Fruit fly (Drosophila melanogaster): ENCODE results near the gene CG3437.
A peak's percentile ranks its signal among the peaks of the same experiment; 100 is the strongest.

CG3437 gene

DNA sequence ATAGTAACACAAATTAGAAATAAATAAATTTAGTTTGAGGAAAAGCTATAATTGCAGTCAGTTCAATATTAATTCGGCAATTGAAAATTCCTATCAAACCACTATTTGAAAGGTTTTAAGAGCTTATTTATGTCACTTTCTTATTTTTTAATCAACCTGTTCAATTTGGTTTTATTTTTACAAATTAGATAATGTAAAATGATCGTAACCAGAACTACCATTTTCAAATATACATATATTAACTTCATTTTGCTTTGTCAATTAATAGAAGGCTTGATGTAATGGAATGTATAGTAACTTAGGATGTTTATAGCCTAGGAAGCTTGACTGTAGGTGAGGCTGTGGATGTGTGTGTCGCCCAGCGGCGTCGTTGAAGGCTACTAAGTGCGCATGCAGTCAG is 9.1 kb upstream of the CG3437 start:
- TF ChIP-seq esn (GFP tag; optimal IDR thresholded peaks at IDR 0.05), result peak; percentile 6
- TF ChIP-seq CG9139 (GFP tag; optimal IDR thresholded peaks at IDR 0.05), result no peak
- peak; percentile 52 for TF ChIP-seq CG32006 (GFP tag; optimal IDR thresholded peaks at IDR 0.05)
- TF ChIP-seq Ets21C (GFP tag; optimal IDR thresholded peaks at IDR 0.05), result no peak
- TF ChIP-seq Ets96B (tag; optimal IDR thresholded peaks at IDR 0.05), result no peak
- TF ChIP-seq CG11294 (GFP tag; IDR thresholded peaks at IDR 0.05), result no peak
- TF ChIP-seq acj6 (GFP tag; optimal IDR thresholded peaks at IDR 0.05), result peak; percentile 2
- TF ChIP-seq pdm3 (GFP tag; optimal IDR thresholded peaks at IDR 0.05), result peak; percentile 6
- no peak for TF ChIP-seq lz (GFP tag; optimal IDR thresholded peaks at IDR 0.05)
- peak; percentile 18 for TF ChIP-seq CG3919 (GFP tag; optimal IDR thresholded peaks at IDR 0.05)
- TF ChIP-seq Eip78C (GFP tag), result peak; percentile 73
- no peak for TF ChIP-seq cyc (GFP tag; optimal IDR thresholded peaks at IDR 0.05)
- TF ChIP-seq Eip75B (GFP tag; optimal IDR thresholded peaks at IDR 0.05), result no peak
- TF ChIP-seq CG8119 (GFP tag; IDR thresholded peaks at IDR 0.05), result no peak
- TF ChIP-seq topi (GFP tag; optimal IDR thresholded peaks at IDR 0.05), result no peak
- TF ChIP-seq spab (GFP tag; optimal IDR thresholded peaks at IDR 0.05), result no peak
- TF ChIP-seq CG7368 (GFP tag; optimal IDR thresholded peaks at IDR 0.05), result no peak
- TF ChIP-seq eg (GFP tag; IDR thresholded peaks at IDR 0.05), result no peak
- peak; percentile 2 for TF ChIP-seq achi (GFP tag; optimal IDR thresholded peaks at IDR 0.05)
- TF ChIP-seq dac (GFP tag; optimal IDR thresholded peaks at IDR 0.05), result no peak
- peak; percentile 20 for TF ChIP-seq OdsH (GFP tag; optimal IDR thresholded peaks at IDR 0.05)
- peak; percentile 6 for TF ChIP-seq CG6276 (GFP tag; optimal IDR thresholded peaks at IDR 0.05)
- TF ChIP-seq Smox (GFP tag; optimal IDR thresholded peaks at IDR 0.05), result peak; percentile 10
- peak; percentile 10 for TF ChIP-seq net (GFP tag; optimal IDR thresholded peaks at IDR 0.05)
- peak; percentile 38 for TF ChIP-seq Hr4 (GFP tag; optimal IDR thresholded peaks at IDR 0.05)
- no peak for TF ChIP-seq fd85E (GFP tag; optimal IDR thresholded peaks at IDR 0.05)
- no peak for TF ChIP-seq dsx (GFP tag; optimal IDR thresholded peaks at IDR 0.05; ENCODE audit: poor library complexity, severe bottlenecking)
- TF ChIP-seq Sox102F (GFP tag; optimal IDR thresholded peaks at IDR 0.05), result no peak
- peak; percentile 3 for TF ChIP-seq CG3032 (tag; optimal IDR thresholded peaks at IDR 0.05)
- TF ChIP-seq Sox14 (GFP tag; optimal IDR thresholded peaks at IDR 0.05), result no peak

- TF ChIP-seq lz (GFP tag; optimal IDR thresholded peaks at IDR 0.05) (no peak), CG9139 (GFP tag; optimal IDR thresholded peaks at IDR 0.05) (no peak), CG34406 (GFP tag; optimal IDR thresholded peaks at IDR 0.05) (no peak), CG6792 (GFP tag; optimal IDR thresholded peaks at IDR 0.05) (no peak), ss (GFP tag; optimal IDR thresholded peaks at IDR 0.05) (no peak), fkh (GFP tag; optimal IDR thresholded peaks at IDR 0.05) (peak; percentile 74), Hr38 (GFP tag; optimal IDR thresholded peaks at IDR 0.05) (no peak), spab (GFP tag; optimal IDR thresholded peaks at IDR 0.05) (no peak), OdsH (GFP tag; optimal IDR thresholded peaks at IDR 0.05) (no peak)
These were observed 8.3 kb upstream of the CG3437 start for dm6 chr3L:9465652-9466244.

DNA sequence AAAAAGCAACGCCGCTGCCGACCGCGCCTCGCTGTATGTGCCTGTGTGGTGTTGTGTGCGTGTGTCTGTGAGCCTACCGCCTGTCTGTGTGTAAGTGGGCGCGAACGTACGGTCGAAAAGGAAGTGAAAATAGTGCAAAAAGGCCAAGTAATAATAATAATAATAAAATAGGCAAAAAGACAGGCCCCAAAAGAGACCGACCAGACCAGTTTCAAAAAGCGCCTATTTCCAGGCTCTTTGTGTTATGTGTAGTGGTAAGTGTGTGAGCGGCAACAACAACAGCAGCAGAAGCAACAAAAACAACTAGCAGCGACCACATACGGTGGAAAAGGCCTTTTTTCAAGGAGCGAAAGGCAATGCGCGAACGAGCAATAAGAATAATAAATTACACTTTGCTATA is 5.3 kb upstream of the CG3437 start:
- TF ChIP-seq Gug (GFP tag; IDR thresholded peaks at IDR 0.05) (no peak), CG31627 (GFP tag; optimal IDR thresholded peaks at IDR 0.05) (no peak), CG9139 (GFP tag; optimal IDR thresholded peaks at IDR 0.05) (peak; percentile 82), lz (GFP tag; optimal IDR thresholded peaks at IDR 0.05) (no peak), Hr4 (GFP tag; optimal IDR thresholded peaks at IDR 0.05) (no peak), CG6792 (GFP tag; optimal IDR thresholded peaks at IDR 0.05) (no peak), CG11294 (GFP tag; IDR thresholded peaks at IDR 0.05) (no peak), CG11762 (GFP tag; optimal IDR thresholded peaks at IDR 0.05; ENCODE audit: insufficient read depth) (no peak), ss (GFP tag; optimal IDR thresholded peaks at IDR 0.05) (peak; percentile 86 to 87), Ets96B (tag; optimal IDR thresholded peaks at IDR 0.05) (peak; percentile 64), OdsH (GFP tag; optimal IDR thresholded peaks at IDR 0.05) (no peak), dac (GFP tag; optimal IDR thresholded peaks at IDR 0.05) (no peak), CG3032 (tag; optimal IDR thresholded peaks at IDR 0.05) (peak; percentile 46), CG11902 (GFP tag; optimal IDR thresholded peaks at IDR 0.05) (no peak), Ets21C (GFP tag; optimal IDR thresholded peaks at IDR 0.05) (no peak), Eip75B (GFP tag; optimal IDR thresholded peaks at IDR 0.05) (no peak), net (GFP tag; optimal IDR thresholded peaks at IDR 0.05) (no peak), CG1621 (tag; optimal IDR thresholded peaks at IDR 0.05) (peak; percentile 66), Blimp-1 (GFP tag; optimal IDR thresholded peaks at IDR 0.05) (no peak), fkh (GFP tag; optimal IDR thresholded peaks at IDR 0.05) (no peak), Hr39 (GFP tag; optimal IDR thresholded peaks at IDR 0.05) (no peak), CG4318 (GFP tag; optimal IDR thresholded peaks at IDR 0.05) (no peak), Smox (GFP tag; optimal IDR thresholded peaks at IDR 0.05) (no peak), Met (GFP tag; optimal IDR thresholded peaks at IDR 0.05) (no peak), cyc (GFP tag; optimal IDR thresholded peaks at IDR 0.05) (no peak), CG16779 (tag; optimal IDR thresholded peaks at IDR 0.05) (peak; percentile 27), CG10631 (GFP tag; optimal IDR thresholded peaks at IDR 0.05) (no peak)

Data from whole organism, prepupa.